Worm (Caenorhabditis elegans): ENCODE measurements around the gene irld-25.

DNA sequence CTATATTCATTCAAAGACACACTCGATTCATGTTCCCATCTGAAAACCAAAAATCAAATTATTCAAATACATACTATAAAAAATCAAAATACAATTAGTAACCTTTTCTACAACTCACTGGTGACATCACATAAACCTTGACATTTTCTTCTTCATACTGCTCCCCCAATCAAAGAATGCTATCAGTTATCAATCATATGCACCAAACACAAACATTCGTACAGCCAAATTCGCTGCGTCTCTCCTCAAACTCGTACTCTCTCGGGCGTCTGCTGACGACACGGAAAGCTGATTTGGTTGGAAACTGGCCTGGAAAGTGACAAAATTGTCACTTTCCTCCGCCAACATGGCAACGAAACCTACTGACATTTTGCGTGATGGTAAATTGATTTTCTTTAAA lies 29.1 kb upstream of the irld-25 start, which contains the start of gene plc-2:
- no peak for TF ChIP-seq ztf-1 (GFP tag; conservative IDR thresholded peaks at IDR 0.05)
- no peak for TF ChIP-seq aly-2 (tag; optimal IDR thresholded peaks at IDR 0.05)
- no peak for TF ChIP-seq nhr-77 (tag; optimal IDR thresholded peaks at IDR 0.05)
- no peak for TF ChIP-seq egl-27 (tag; optimal IDR thresholded peaks at IDR 0.05)
- TF ChIP-seq snpc-4 (tag; optimal IDR thresholded peaks at IDR 0.05): no peak
- no peak for TF ChIP-seq ztf-4 (tag; optimal IDR thresholded peaks at IDR 0.05)
- no peak for TF ChIP-seq nhr-11 (tag; optimal IDR thresholded peaks at IDR 0.05)
- TF ChIP-seq blmp-1 (tag; optimal IDR thresholded peaks at IDR 0.05; ENCODE audit: insufficient read depth): no peak
- TF ChIP-seq peb-1 (tag; optimal IDR thresholded peaks at IDR 0.05): no peak
- no peak for TF ChIP-seq lin-13 (GFP tag; optimal IDR thresholded peaks at IDR 0.05)
- no peak for TF ChIP-seq ama-1 (optimal IDR thresholded peaks at IDR 0.05)
- TF ChIP-seq unc-62 (GFP tag; optimal IDR thresholded peaks at IDR 0.05): no peak
- TF ChIP-seq skn-1 (tag; optimal IDR thresholded peaks at IDR 0.05): no peak
